Worm (Caenorhabditis elegans): Measurements from ENCODE around the gene C16C4.18.

- no peak for TF ChIP-seq nhr-71 (tag; optimal IDR thresholded peaks at IDR 0.05)
- no peak for TF ChIP-seq nhr-237 (tag; optimal IDR thresholded peaks at IDR 0.05)
- TF ChIP-seq fkh-4 (tag; optimal IDR thresholded peaks at IDR 0.05; ENCODE audit: borderline replicate concordance): no peak
- no peak for TF ChIP-seq skn-1 (tag; optimal IDR thresholded peaks at IDR 0.05)
- no peak for TF ChIP-seq mef-2 (tag; optimal IDR thresholded peaks at IDR 0.05)
- no peak for TF ChIP-seq unc-62 (GFP tag; optimal IDR thresholded peaks at IDR 0.05)
- no peak for TF ChIP-seq snpc-4 (tag; optimal IDR thresholded peaks at IDR 0.05)
- no peak for TF ChIP-seq mep-1 (tag; optimal IDR thresholded peaks at IDR 0.05)
- TF ChIP-seq fos-1 (tag; optimal IDR thresholded peaks at IDR 0.05): no peak
- no peak for TF ChIP-seq mdl-1 (tag; optimal IDR thresholded peaks at IDR 0.05)
- no peak for TF ChIP-seq zag-1 (tag; optimal IDR thresholded peaks at IDR 0.05)
- TF ChIP-seq snu-23 (GFP tag; optimal IDR thresholded peaks at IDR 0.05): no peak
- TF ChIP-seq lsy-2 (tag; optimal IDR thresholded peaks at IDR 0.05): no peak
Observed at ce11 chrII:1899934-1900333, 38.8 kb upstream of the C16C4.18 start, which contains the start of gene math-24.
